Worm (Caenorhabditis elegans): ENCODE measurements around the gene srxa-14.

srxa-14 gene

DNA sequence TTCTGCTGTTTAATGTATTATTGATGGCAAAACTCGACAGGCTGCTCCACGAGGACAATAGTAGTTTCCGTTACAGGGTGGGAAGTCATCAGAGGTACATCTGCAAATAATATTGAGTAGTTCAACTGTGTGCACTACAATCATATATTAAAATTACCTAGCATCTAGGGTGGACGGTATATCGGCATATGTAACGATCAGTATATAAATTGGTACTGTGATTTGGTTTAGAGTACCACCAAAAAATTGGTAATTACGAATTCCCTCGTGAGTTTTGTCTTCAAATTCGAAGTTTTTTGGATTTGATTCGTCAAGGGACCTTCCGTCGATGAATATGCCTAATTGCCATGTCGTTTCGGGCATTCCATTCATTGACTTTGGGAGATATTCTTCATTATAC is 2.5 kb upstream of the srxa-14 start, which contains the start of gene ttr-13:
Gene ttr-13, minus strand, starts transcription at position 101 of the 400 bp plus-strand sequence.
- TF ChIP-seq aly-2 (tag; optimal IDR thresholded peaks at IDR 0.05) (no peak), mep-1 (tag; optimal IDR thresholded peaks at IDR 0.05) (no peak), nhr-84 (tag; optimal IDR thresholded peaks at IDR 0.05) (no peak), tlp-1 (tag; optimal IDR thresholded peaks at IDR 0.05) (no peak), nhr-28 (tag; optimal IDR thresholded peaks at IDR 0.05) (no peak), ztf-4 (tag; optimal IDR thresholded peaks at IDR 0.05) (no peak), ceh-8 (GFP tag; optimal IDR thresholded peaks at IDR 0.05) (no peak), mab-9 (GFP tag; IDR thresholded peaks at IDR 0.05) (no peak), sptf-1 (tag; optimal IDR thresholded peaks at IDR 0.05) (no peak), unc-62 (GFP tag; optimal IDR thresholded peaks at IDR 0.05) (no peak), C16A3.4 (tag; optimal IDR thresholded peaks at IDR 0.05) (no peak), pqm-1 (tag; optimal IDR thresholded peaks at IDR 0.05) (no peak)

DNA sequence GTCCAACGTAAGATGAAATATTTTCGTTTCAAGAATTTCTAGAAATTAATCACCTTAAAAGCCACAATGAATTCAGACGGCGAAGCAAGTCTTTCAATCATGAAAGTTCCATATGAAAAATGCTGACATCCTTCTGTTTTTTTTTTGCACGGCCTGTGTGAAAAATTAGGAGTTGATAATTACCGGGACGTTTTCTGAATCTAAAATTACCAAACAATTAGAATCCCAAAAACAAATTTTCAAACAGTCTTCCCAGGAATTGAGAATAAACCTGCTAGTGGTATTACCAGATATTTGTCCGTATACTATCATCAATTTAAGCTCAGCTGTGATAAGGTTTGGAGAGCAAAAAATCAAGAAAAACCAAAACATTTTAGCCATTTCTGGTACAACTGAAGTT is 1.1 kb upstream of the srxa-14 start, which contains the start of gene Y44A6B.3:
Gene Y44A6B.3, minus strand, starts transcription at position 101 of the 400 bp plus-strand sequence.
- TF ChIP-seq C04F5.9 (tag; optimal IDR thresholded peaks at IDR 0.05) (no peak), efl-1 (optimal IDR thresholded peaks at IDR 0.05) (no peak), efl-1 (GFP tag; optimal IDR thresholded peaks at IDR 0.05 in 1 of 2) (peak in 1 of 2 experiments; percentile 1)

DNA sequence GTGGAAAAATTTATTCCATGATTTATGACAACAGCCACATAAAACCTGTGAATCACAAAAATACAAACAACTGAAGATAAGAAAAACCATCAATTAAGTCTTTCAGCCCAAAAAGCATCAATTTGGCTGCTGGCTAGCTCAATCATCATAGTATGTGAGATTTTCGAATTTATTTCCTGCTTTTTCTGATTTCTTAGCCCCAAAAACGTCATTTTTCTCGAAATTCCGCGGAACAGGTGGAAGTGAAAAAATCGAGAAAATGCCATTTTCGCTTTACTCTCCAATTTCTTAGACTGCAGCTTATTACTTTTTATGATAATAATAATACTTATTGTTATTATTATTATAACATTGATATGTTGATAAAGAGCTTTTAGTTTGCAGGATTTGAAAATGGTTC is 2.5 kb downstream of the srxa-14 start, which contains the start of gene srxa-15:
Gene srxa-15, plus strand, starts transcription at position 301 of the 400 bp plus-strand sequence.
- TF ChIP-seq nhr-84 (tag; optimal IDR thresholded peaks at IDR 0.05) (no peak), snu-23 (GFP tag; optimal IDR thresholded peaks at IDR 0.05) (no peak), irx-1 (tag; optimal IDR thresholded peaks at IDR 0.05) (no peak), nhr-28 (tag; optimal IDR thresholded peaks at IDR 0.05) (no peak), elt-3 (tag; optimal IDR thresholded peaks at IDR 0.05) (no peak), nhr-76 (tag; optimal IDR thresholded peaks at IDR 0.05) (no peak), ztf-11 (tag; optimal IDR thresholded peaks at IDR 0.05) (no peak), fkh-8 (tag; optimal IDR thresholded peaks at IDR 0.05) (peak; percentile 7), sox-4 (tag; optimal IDR thresholded peaks at IDR 0.05) (no peak), unc-62 (GFP tag; optimal IDR thresholded peaks at IDR 0.05) (no peak), lsy-2 (tag; optimal IDR thresholded peaks at IDR 0.05) (no peak), hlh-4 (tag; optimal IDR thresholded peaks at IDR 0.05) (peak; percentile 60), snpc-4 (tag; optimal IDR thresholded peaks at IDR 0.05) (no peak)

DNA sequence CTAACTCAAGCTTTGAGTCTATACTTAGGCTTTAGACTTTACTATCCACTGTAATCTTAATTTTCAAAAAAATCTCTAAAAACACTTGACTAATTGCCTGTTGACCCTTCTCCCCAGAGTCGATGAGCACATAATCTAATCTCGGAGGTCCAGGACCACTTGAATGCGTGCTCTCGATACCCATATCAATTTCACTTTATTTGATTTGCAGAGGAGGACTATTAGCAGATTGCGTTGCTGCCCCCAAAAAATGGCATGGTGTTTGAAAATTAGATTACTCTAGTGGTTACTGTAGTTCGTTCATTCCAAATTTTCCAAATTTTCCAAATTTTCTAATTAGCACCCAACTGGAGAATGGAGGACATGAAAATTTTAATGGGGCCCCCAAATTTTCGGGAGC is 6.1 kb downstream of the srxa-14 start:
- TF ChIP-seq mab-9 (GFP tag; IDR thresholded peaks at IDR 0.05) (0 out of 2 replicates have a peak, but pooled peaks have one; percentile 10), pqm-1 (tag; optimal IDR thresholded peaks at IDR 0.05) (no peak), grh-1 (GFP tag; IDR thresholded peaks at IDR 0.05) (no peak)

DNA sequence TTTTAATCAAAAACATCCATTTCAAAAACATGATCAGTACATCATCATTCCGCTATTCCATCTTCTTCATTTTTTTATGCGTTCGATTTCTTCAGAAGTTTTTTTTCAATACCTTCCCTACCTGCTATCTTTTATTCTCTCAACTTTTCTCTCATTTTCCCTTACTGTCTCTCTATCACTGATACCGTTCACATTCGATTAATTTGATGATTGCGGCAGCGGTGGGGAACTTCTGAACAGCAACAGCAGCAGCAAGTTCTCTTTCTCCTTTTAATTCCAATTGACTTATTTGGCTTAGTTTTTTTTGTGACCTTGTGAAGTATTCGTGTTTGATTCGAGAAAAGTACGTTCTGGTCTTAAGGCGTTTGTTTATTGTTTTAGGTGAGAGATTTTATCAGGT is 9.5 kb downstream of the srxa-14 start:
- TF ChIP-seq blmp-1 (tag; optimal IDR thresholded peaks at IDR 0.05), result peak; percentile 23
- TF ChIP-seq nhr-47 (tag; optimal IDR thresholded peaks at IDR 0.05), result no peak
- peak; percentile 31 for TF ChIP-seq lin-14 (GFP tag; optimal IDR thresholded peaks at IDR 0.05)
- TF ChIP-seq elt-2 (tag; optimal IDR thresholded peaks at IDR 0.05), result no peak
- TF ChIP-seq elt-3 (tag; optimal IDR thresholded peaks at IDR 0.05), result peak in 1 of 6 experiments; percentile 30

DNA sequence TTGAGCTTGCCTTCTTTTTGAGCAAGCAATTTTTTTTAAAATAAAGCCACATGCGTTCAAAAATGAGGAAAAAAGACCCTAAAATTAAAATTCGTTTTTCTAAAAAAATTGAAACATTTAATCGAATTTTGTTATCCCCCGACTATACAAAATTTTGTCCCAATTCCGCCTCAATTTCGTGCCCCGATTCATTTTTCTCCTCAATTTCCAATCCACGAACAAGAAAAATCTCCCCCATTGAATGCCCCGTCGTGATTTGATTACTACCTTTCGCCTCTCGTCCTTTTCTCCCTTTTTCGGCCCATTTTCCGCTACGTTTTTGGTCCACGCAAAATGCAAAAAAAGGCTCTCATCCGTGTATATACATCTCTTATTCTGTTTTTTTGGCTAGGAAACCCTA is 12.5 kb downstream of the srxa-14 start:
- TF ChIP-seq fkh-10 (GFP tag; optimal IDR thresholded peaks at IDR 0.05) (peak; percentile 32), irx-1 (tag; optimal IDR thresholded peaks at IDR 0.05) (no peak)

DNA sequence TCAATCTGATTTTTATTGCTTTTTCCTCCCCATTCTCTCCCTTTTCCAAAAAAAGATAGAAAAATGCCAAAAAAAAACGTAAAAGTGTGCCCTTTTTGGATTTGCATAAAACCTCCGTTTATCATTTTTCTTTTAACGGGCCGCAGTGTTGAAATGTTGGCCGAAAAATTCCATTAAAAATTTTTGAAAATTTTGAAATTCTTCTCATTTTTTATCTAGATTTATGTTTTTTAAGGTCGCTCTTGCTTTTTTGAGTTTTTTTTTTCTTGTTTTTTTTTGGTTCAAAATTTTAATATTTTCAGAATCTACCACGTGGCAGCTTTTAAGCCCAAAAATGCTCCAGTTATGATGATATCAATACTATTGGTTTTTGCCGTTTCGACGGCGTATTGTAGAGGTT is 15.0 kb downstream of the srxa-14 start, which contains the start of gene mnr-1:
Gene mnr-1, plus strand, starts transcription at position 301 of the 400 bp plus-strand sequence.
- TF ChIP-seq elt-3 (tag; optimal IDR thresholded peaks at IDR 0.05) (no peak), nhr-19 (GFP tag; conservative IDR thresholded peaks at IDR 0.05) (no peak), sox-4 (tag; optimal IDR thresholded peaks at IDR 0.05) (no peak), ceh-90 (tag; optimal IDR thresholded peaks at IDR 0.05) (no peak), C04F5.9 (tag; optimal IDR thresholded peaks at IDR 0.05) (no peak), hlh-17 (GFP tag; optimal IDR thresholded peaks at IDR 0.05; ENCODE audit: borderline replicate concordance) (no peak), nhr-12 (tag; optimal IDR thresholded peaks at IDR 0.05) (no peak), lin-39 (tag; optimal IDR thresholded peaks at IDR 0.05) (no peak), nhr-84 (tag; optimal IDR thresholded peaks at IDR 0.05) (no peak), swsn-7 (tag; optimal IDR thresholded peaks at IDR 0.05) (no peak), nhr-20 (tag; optimal IDR thresholded peaks at IDR 0.05) (no peak), grh-1 (GFP tag; IDR thresholded peaks at IDR 0.05) (no peak), nhr-28 (tag; optimal IDR thresholded peaks at IDR 0.05) (no peak), egl-27 (tag; optimal IDR thresholded peaks at IDR 0.05) (no peak), rnt-1 (tag; optimal IDR thresholded peaks at IDR 0.05) (no peak), lin-35 (GFP tag; optimal IDR thresholded peaks at IDR 0.05) (no peak), snu-23 (GFP tag; optimal IDR thresholded peaks at IDR 0.05) (no peak), unc-30 (tag; optimal IDR thresholded peaks at IDR 0.05) (no peak)

Measured in whole organism, L1 larva.